Worm (Caenorhabditis elegans): ENCODE measurements around the gene gst-29.

- TF ChIP-seq W03F9.2 (tag; optimal IDR thresholded peaks at IDR 0.05): no peak
- no peak for TF ChIP-seq him-1 (tag; optimal IDR thresholded peaks at IDR 0.05)
- TF ChIP-seq dao-5 (tag; optimal IDR thresholded peaks at IDR 0.05): no peak
These were observed 20.3 kb upstream of the gst-29 start for ce11 chrII:15189956-15190355.

All from whole organism, L4/young adult.